Worm (Caenorhabditis elegans) whole organism, young adult: ENCODE results near the gene M02B7.7.

Experiments used
- B0261.1 ChIP-seq: sonication (generic microtip); optimal IDR thresholded peaks from 2 replicates; lab custom pipeline; 2016; ENCODE audit warnings: mild to moderate bottlenecking, missing genetic modification characterization, moderate library complexity, missing compliant biosample characterization
- B0336.3 ChIP-seq: fragments of 200-800 bp; sonication (Bioruptor generic); IDR thresholded peaks from 2 replicates; pipeline ENCODE4 v1.3.6; 2022; ENCODE audit warnings: missing genetic modification characterization, missing compliant biosample characterization
- F39B2.1 ChIP-seq: fragments of 200-800 bp; sonication (Bioruptor generic); IDR thresholded peaks from 2 replicates; pipeline ENCODE4 v1.3.6; 2022; ENCODE audit warnings: missing genetic modification reagents, missing genetic modification characterization, missing compliant biosample characterization
- F57A8.1 ChIP-seq: fragments of 200-800 bp; sonication (Bioruptor generic); optimal IDR thresholded peaks from 2 replicates; lab custom pipeline; 2018; ENCODE audit warnings: mild to moderate bottlenecking, missing genetic modification characterization, moderate library complexity, missing compliant biosample characterization
- K11D2.4 ChIP-seq: fragments of 200-800 bp; sonication (Bioruptor generic); IDR thresholded peaks from 2 replicates; pipeline ENCODE4 v1.3.6; 2022; ENCODE audit warnings: missing genetic modification reagents, missing genetic modification characterization, missing compliant biosample characterization
- ZK185.1 ChIP-seq: sonication (generic microtip); optimal IDR thresholded peaks from 2 replicates; lab custom pipeline; 2016; ENCODE audit warnings: mild to moderate bottlenecking, missing genetic modification characterization, missing compliant biosample characterization; ENCODE audit not compliant: poor library complexity, severe bottlenecking
- akir-1 ChIP-seq: fragments of 200-800 bp; sonication (Bioruptor generic); optimal IDR thresholded peaks from 2 replicates; lab custom pipeline; 2018; ENCODE audit warnings: mild to moderate bottlenecking, missing genetic modification characterization, moderate library complexity, missing compliant biosample characterization
- atf-7 ChIP-seq: sonication (generic microtip); optimal IDR thresholded peaks from 2 replicates; lab custom pipeline; 2017; ENCODE audit warnings: mild to moderate bottlenecking, missing genetic modification characterization, missing compliant biosample characterization
- attf-6 ChIP-seq: fragments of 200-800 bp; sonication (Bioruptor generic); IDR thresholded peaks from 2 replicates; pipeline ENCODE4 v1.3.6; 2022; ENCODE audit warnings: missing genetic modification reagents, missing genetic modification characterization, missing compliant biosample characterization
- bed-1 ChIP-seq: fragments of 200-800 bp; sonication (Bioruptor generic); IDR thresholded peaks from 2 replicates; pipeline ENCODE4 v1.3.6; 2022; ENCODE audit warnings: missing genetic modification reagents, missing genetic modification characterization, missing compliant biosample characterization
- chd-7 ChIP-seq: sonication (generic microtip); optimal IDR thresholded peaks from 2 replicates; lab custom pipeline; 2016; ENCODE audit warnings: mild to moderate bottlenecking, missing genetic modification characterization, moderate library complexity, missing compliant biosample characterization
- dox-1 ChIP-seq: fragments of 200-800 bp; sonication (Bioruptor generic); IDR thresholded peaks from 2 replicates; pipeline ENCODE4 v1.3.6; 2022; ENCODE audit warnings: missing genetic modification reagents, missing genetic modification characterization, missing compliant biosample characterization
- hmg-1.2 ChIP-seq: fragments of 200-800 bp; sonication (Bioruptor generic); IDR thresholded peaks from 2 replicates; pipeline ENCODE4 v1.3.6; 2022; ENCODE audit warnings: missing genetic modification reagents, missing genetic modification characterization, missing compliant biosample characterization
- lir-1 ChIP-seq: fragments of 200-800 bp; sonication (Bioruptor generic); conservative IDR thresholded peaks from 2 replicates; pipeline ENCODE4 v1.3.6; 2022; ENCODE audit warnings: missing genetic modification reagents, missing genetic modification characterization, missing compliant biosample characterization
- mcd-1 ChIP-seq: fragments of 200-800 bp; sonication (Bioruptor generic); IDR thresholded peaks from 2 replicates; pipeline ENCODE4 v1.3.6; 2022; ENCODE audit warnings: missing genetic modification reagents, missing genetic modification characterization, missing compliant biosample characterization
- nfya-1 ChIP-seq: sonication (generic microtip); optimal IDR thresholded peaks from 2 replicates; lab custom pipeline; 2017; ENCODE audit warnings: antibody characterized with exemption, missing compliant biosample characterization, missing genetic modification characterization, borderline replicate concordance; ENCODE audit not compliant: insufficient read depth
- nhr-120 ChIP-seq: fragments of 200-800 bp; sonication (Bioruptor generic); IDR thresholded peaks from 2 replicates; pipeline ENCODE4 v1.3.6; 2022; ENCODE audit warnings: missing genetic modification characterization, missing compliant biosample characterization
- snpc-3.4 ChIP-seq: sonication (generic microtip); optimal IDR thresholded peaks from 2 replicates; lab custom pipeline; 2017; ENCODE audit warnings: missing genetic modification characterization, mild to moderate bottlenecking, missing compliant biosample characterization, antibody characterized with exemption, moderate library complexity, missing genotype, missing genetic modification reagents
- unc-130 ChIP-seq: sonication (generic microtip); optimal IDR thresholded peaks from 2 replicates; lab custom pipeline; 2016; ENCODE audit warnings: missing genetic modification reagents, missing genetic modification characterization, missing compliant biosample characterization
- unc-62 ChIP-seq: fragments of 150-350 bp; optimal IDR thresholded peaks from 2 replicates; lab custom pipeline; 2014; ENCODE audit warnings: missing biosample characterization, missing genetic modification reagents, missing genetic modification characterization

Gene M02B7.7

ce11 chrIV:3764012-3764549 is 42.9 kb downstream of the M02B7.7 start:
- TF ChIP-seq unc-130 (GFP tag; lab: Kevin White, UChicago) (no peak), unc-62 (GFP tag; lab: Kevin White, UChicago) (no peak), F57A8.1 (no peak), hmg-1.2 (GFP tag; lab: Robert Waterston, UW) (no peak), F39B2.1 (GFP tag; lab: Robert Waterston, UW) (no peak), mcd-1 (GFP tag; lab: Robert Waterston, UW) (no peak), bed-1 (GFP tag; lab: Robert Waterston, UW) (no peak)

DNA sequence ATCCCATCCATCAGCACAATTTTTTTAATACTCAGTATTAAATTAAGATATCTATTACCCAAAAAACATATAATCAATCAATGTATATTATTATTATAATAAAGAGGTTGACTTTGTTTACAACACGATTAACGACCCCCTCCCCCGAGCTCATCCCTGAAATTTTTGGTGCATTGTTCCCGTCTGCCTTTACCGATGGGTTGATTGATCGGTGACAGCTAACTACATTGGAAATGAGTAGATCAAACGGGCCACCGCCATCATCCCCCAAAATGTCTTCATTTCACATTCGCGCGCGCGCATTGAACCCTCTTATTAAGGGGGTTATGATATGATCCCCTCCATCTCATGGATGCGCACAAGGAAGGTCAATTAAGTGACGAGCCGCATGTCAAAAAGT is 47.2 kb downstream of the M02B7.7 start:
- TF ChIP-seq K11D2.4 (GFP tag; lab: Robert Waterston, UW) (no peak), ZK185.1 (no peak), chd-7 (tag; lab: Kevin White, UChicago) (no peak), B0261.1 (tag; lab: Kevin White, UChicago) (no peak), dox-1 (GFP tag; lab: Robert Waterston, UW) (no peak), nhr-120 (no peak), attf-6 (no peak), nfya-1 (no peak), akir-1 (GFP tag; lab: Kevin White, UChicago) (no peak), B0336.3 (GFP tag; lab: Robert Waterston, UW) (no peak), snpc-3.4 (no peak), atf-7 (no peak), lir-1 (GFP tag; lab: Robert Waterston, UW) (no peak)
